Fruit fly (Drosophila melanogaster) whole organism, pupa: ENCODE measurements around the gene SmD1.
A peak's percentile ranks its signal among the peaks of the same experiment; 100 is the strongest.

Experiments
- CG10348 ChIP-seq: fragments of 200-800 bp; sonication (Bioruptor generic); IDR thresholded peaks from 2 replicates; pipeline ENCODE4 v1.3.6; 2022; ENCODE audit warnings: missing biosample characterization, missing genetic modification characterization
- CG12605 ChIP-seq: fragments of 200-800 bp; sonication (Bioruptor generic); IDR thresholded peaks from 2 replicates; pipeline ENCODE4 v1.3.6; 2022; ENCODE audit warnings: missing biosample characterization, missing genetic modification characterization
- CG13204 ChIP-seq: fragments of 200-800 bp; sonication (Bioruptor generic); optimal IDR thresholded peaks from 2 replicates; lab custom pipeline; 2018; ENCODE audit warnings: missing biosample characterization, mild to moderate bottlenecking, missing genetic modification characterization, moderate library complexity
- CG14655 ChIP-seq: fragments of 200-800 bp; sonication (Bioruptor generic); optimal IDR thresholded peaks from 3 replicates; lab custom pipeline; 2017; ENCODE audit warnings: mild to moderate bottlenecking, missing biosample characterization, missing genetic modification reagents, missing genetic modification characterization
- CG15710 ChIP-seq: fragments of 200-800 bp; sonication (Bioruptor generic); optimal IDR thresholded peaks from 2 replicates; lab custom pipeline; 2018; ENCODE audit warnings: missing biosample characterization, mild to moderate bottlenecking, missing genetic modification characterization, moderate library complexity
- CG17806 ChIP-seq: fragments of 200-800 bp; sonication (Bioruptor generic); optimal IDR thresholded peaks from 2 replicates; lab custom pipeline; 2018; ENCODE audit warnings: missing biosample characterization, mild to moderate bottlenecking, missing genetic modification characterization, moderate library complexity
- CG32121 ChIP-seq: fragments of 200-800 bp; sonication (Bioruptor generic); IDR thresholded peaks from 2 replicates; pipeline ENCODE4 v1.3.6; 2022; ENCODE audit warnings: missing biosample characterization, missing genetic modification characterization
- CG34367 ChIP-seq: fragments of 200-800 bp; sonication (Bioruptor generic); optimal IDR thresholded peaks from 2 replicates; lab custom pipeline; 2018; ENCODE audit warnings: missing biosample characterization, mild to moderate bottlenecking, missing genetic modification characterization
- CG4496 ChIP-seq: fragments of 200-800 bp; sonication (Bioruptor generic); IDR thresholded peaks from 3 replicates; pipeline ENCODE4 v1.3.6; 2022; ENCODE audit warnings: missing biosample characterization, missing genetic modification characterization
- CG8159 ChIP-seq: fragments of 200-800 bp; sonication (Bioruptor generic); optimal IDR thresholded peaks from 3 replicates; lab custom pipeline; 2018; ENCODE audit warnings: missing biosample characterization, mild to moderate bottlenecking, missing genetic modification characterization, moderate library complexity
- CG8301 ChIP-seq: fragments of 200-800 bp; sonication (Bioruptor generic); optimal IDR thresholded peaks from 2 replicates; lab custom pipeline; 2018; ENCODE audit warnings: missing biosample characterization, mild to moderate bottlenecking, missing genetic modification characterization
- CG9948 ChIP-seq: fragments of 200-800 bp; sonication (Bioruptor generic); optimal IDR thresholded peaks from 2 replicates; lab custom pipeline; 2018; ENCODE audit warnings: missing biosample characterization, mild to moderate bottlenecking, missing genetic modification characterization, moderate library complexity
- D1 ChIP-seq: fragments of 200-800 bp; sonication (Bioruptor generic); optimal IDR thresholded peaks from 2 replicates; lab custom pipeline; 2018; ENCODE audit warnings: missing biosample characterization, mild to moderate bottlenecking, missing genetic modification characterization, moderate library complexity
- EcR ChIP-seq: fragments of 200-800 bp; sonication (Bioruptor generic); optimal IDR thresholded peaks from 3 replicates; lab custom pipeline; 2019; ENCODE audit warnings: missing biosample characterization, missing genetic modification characterization, mild to moderate bottlenecking, moderate library complexity, missing genetic modification reagents
- Ets98B ChIP-seq: fragments of 200-800 bp; sonication (Bioruptor generic); IDR thresholded peaks from 2 replicates; pipeline ENCODE4 v1.3.6; 2022; ENCODE audit warnings: missing biosample characterization, missing genetic modification characterization
- Pif1A ChIP-seq: fragments of 200-800 bp; sonication (Bioruptor generic); optimal IDR thresholded peaks from 3 replicates; lab custom pipeline; 2016; ENCODE audit warnings: missing biosample characterization, missing genetic modification characterization
- Pif1B ChIP-seq: fragments of 200-800 bp; sonication (Bioruptor generic); optimal IDR thresholded peaks from 3 replicates; lab custom pipeline; 2016; ENCODE audit warnings: missing biosample characterization, missing genetic modification characterization
- Snoo ChIP-seq: fragments of 200-800 bp; sonication (Bioruptor generic); optimal IDR thresholded peaks from 3 replicates; lab custom pipeline; 2017; ENCODE audit warnings: missing biosample characterization, mild to moderate bottlenecking, missing genetic modification characterization, inconsistent platforms
- fd96Ca ChIP-seq: fragments of 200-800 bp; sonication (Bioruptor generic); IDR thresholded peaks from 3 replicates; pipeline ENCODE4 v1.3.6; 2022; ENCODE audit warnings: missing biosample characterization, missing genetic modification characterization
- gl ChIP-seq: fragments of 200-800 bp; sonication (Bioruptor generic); optimal IDR thresholded peaks from 2 replicates; lab custom pipeline; 2018; ENCODE audit warnings: missing biosample characterization, mild to moderate bottlenecking, missing genetic modification characterization
- rn ChIP-seq: fragments of 200-800 bp; sonication (Bioruptor generic); IDR thresholded peaks from 2 replicates; pipeline ENCODE4 v1.3.6; 2022; ENCODE audit warnings: missing biosample characterization, missing genetic modification characterization

SmD1 gene

dm6 chr3L:12735707-12736106, 1.3 kb upstream of the SmD1 start:
- no peak for TF ChIP-seq CG13204 (GFP tag; lab: Kevin White, UChicago)
- TF ChIP-seq rn (GFP tag; lab: Robert Waterston, UW) = no peak
- TF ChIP-seq D1 = no peak
- TF ChIP-seq fd96Ca (GFP tag; lab: Robert Waterston, UW) = no peak
- TF ChIP-seq CG10348 (GFP tag; lab: Robert Waterston, UW) = no peak
- TF ChIP-seq Ets98B = no peak
- no peak for TF ChIP-seq gl
- TF ChIP-seq CG9948 (tag; lab: Kevin White, UChicago) = no peak
- TF ChIP-seq CG12605 = no peak
- no peak for TF ChIP-seq CG14655
- TF ChIP-seq CG34367 (tag; lab: Kevin White, UChicago) = no peak
- TF ChIP-seq Pif1A (GFP tag; lab: Kevin White, UChicago) = no peak
- TF ChIP-seq CG15710 (tag; lab: Kevin White, UChicago) = no peak
- TF ChIP-seq Snoo (tag; lab: Kevin White, UChicago) = no peak
- no peak for TF ChIP-seq CG8301
- no peak for TF ChIP-seq EcR (GFP tag; lab: Kevin White, UChicago)
- TF ChIP-seq CG17806 = no peak
- TF ChIP-seq CG8159 = no peak
- TF ChIP-seq CG32121 (GFP tag; lab: Robert Waterston, UW) = no peak

dm6 chr3L:12732742-12733141, 1.7 kb downstream of the SmD1 start:
- TF ChIP-seq Pif1A (GFP tag; lab: Kevin White, UChicago) (no peak), gl (no peak), CG17806 (no peak), rn (GFP tag; lab: Robert Waterston, UW) (no peak), fd96Ca (GFP tag; lab: Robert Waterston, UW) (no peak), CG4496 (GFP tag; lab: Robert Waterston, UW) (no peak), CG32121 (GFP tag; lab: Robert Waterston, UW) (no peak), D1 (no peak), Pif1B (GFP tag; lab: Kevin White, UChicago) (no peak), CG8301 (no peak), CG10348 (GFP tag; lab: Robert Waterston, UW) (no peak), CG14655 (no peak), EcR (GFP tag; lab: Kevin White, UChicago) (no peak), Snoo (tag; lab: Kevin White, UChicago) (no peak), CG9948 (tag; lab: Kevin White, UChicago) (no peak), CG8159 (no peak), CG15710 (tag; lab: Kevin White, UChicago) (no peak)

- TF ChIP-seq CG32121 (GFP tag; lab: Robert Waterston, UW) (no peak), Pif1A (GFP tag; lab: Kevin White, UChicago) (no peak), CG13204 (GFP tag; lab: Kevin White, UChicago) (no peak)
Measured at dm6 chr3L:12729601-12730000, 4.8 kb downstream of the SmD1 start.

- TF ChIP-seq CG14655 (no peak), rn (GFP tag; lab: Robert Waterston, UW) (no peak), CG15710 (tag; lab: Kevin White, UChicago) (no peak), CG4496 (GFP tag; lab: Robert Waterston, UW) (no peak), Pif1B (GFP tag; lab: Kevin White, UChicago) (no peak), Snoo (tag; lab: Kevin White, UChicago) (no peak), gl (no peak), CG10348 (GFP tag; lab: Robert Waterston, UW) (no peak), Pif1A (GFP tag; lab: Kevin White, UChicago) (no peak), CG34367 (tag; lab: Kevin White, UChicago) (no peak), CG13204 (GFP tag; lab: Kevin White, UChicago) (no peak), CG17806 (no peak), CG8159 (no peak), CG32121 (GFP tag; lab: Robert Waterston, UW) (no peak), CG8301 (no peak), Ets98B (no peak)
- TF ChIP-seq, all 21 proteins: peak for 0
Measured at dm6 chr3L:12727212-12727611, 7.2 kb downstream of the SmD1 start.

- TF ChIP-seq CG32121 (GFP tag; lab: Robert Waterston, UW) = no peak
- no peak for TF ChIP-seq EcR (GFP tag; lab: Kevin White, UChicago)
- no peak for TF ChIP-seq rn (GFP tag; lab: Robert Waterston, UW)
- TF ChIP-seq CG8159 = peak; percentile 49
- peak; percentile 25 for TF ChIP-seq CG34367 (tag; lab: Kevin White, UChicago)
- peak; percentile 34 for TF ChIP-seq Snoo (tag; lab: Kevin White, UChicago)
- no peak; the same call in 2 of the 3 replicates for TF ChIP-seq CG4496 (GFP tag; lab: Robert Waterston, UW)
- TF ChIP-seq Pif1A (GFP tag; lab: Kevin White, UChicago) = no peak
- no peak for TF ChIP-seq CG12605
- peak; percentile 2 for TF ChIP-seq gl
- TF ChIP-seq fd96Ca (GFP tag; lab: Robert Waterston, UW) = no peak
- no peak for TF ChIP-seq CG13204 (GFP tag; lab: Kevin White, UChicago)
- TF ChIP-seq CG15710 (tag; lab: Kevin White, UChicago) = peak; percentile 39
- TF ChIP-seq CG8301 = peak; percentile 19
- TF ChIP-seq CG17806 = peak; percentile 41
- TF ChIP-seq CG10348 (GFP tag; lab: Robert Waterston, UW) = no peak
- peak; percentile 30 for TF ChIP-seq CG9948 (tag; lab: Kevin White, UChicago)
- no peak for TF ChIP-seq Ets98B
- TF ChIP-seq D1 = no peak
- no peak for TF ChIP-seq Pif1B (GFP tag; lab: Kevin White, UChicago)
- peak; percentile 59 for TF ChIP-seq CG14655
Measured at dm6 chr3L:12725749-12726148, 8.7 kb downstream of the SmD1 start.

- TF ChIP-seq CG9948 (tag; lab: Kevin White, UChicago) = no peak
- no peak for TF ChIP-seq CG34367 (tag; lab: Kevin White, UChicago)
- TF ChIP-seq CG10348 (GFP tag; lab: Robert Waterston, UW) = no peak
- TF ChIP-seq CG14655 = no peak
- TF ChIP-seq gl = no peak
- no peak for TF ChIP-seq rn (GFP tag; lab: Robert Waterston, UW)
- no peak for TF ChIP-seq Snoo (tag; lab: Kevin White, UChicago)
Measured at dm6 chr3L:12720699-12721098, 13.7 kb downstream of the SmD1 start.
